Worm (Caenorhabditis elegans) whole organism, young adult: Measurements from ENCODE around the gene tmem-17.

ENCODE experiments used
- B0035.1 ChIP-seq: sonication (generic microtip); optimal IDR thresholded peaks from 2 replicates; lab custom pipeline; 2016; ENCODE audit warnings: missing genetic modification characterization, mild to moderate bottlenecking, missing compliant biosample characterization, missing genotype, missing genetic modification reagents
- F22D6.2 ChIP-seq: sonication (generic microtip); optimal IDR thresholded peaks from 2 replicates; lab custom pipeline; 2016; ENCODE audit warnings: mild to moderate bottlenecking, missing genetic modification characterization, missing compliant biosample characterization
- F23B12.7 ChIP-seq: sonication (generic microtip); optimal IDR thresholded peaks from 2 replicates; lab custom pipeline; 2017; ENCODE audit warnings: missing genetic modification characterization, mild to moderate bottlenecking, missing compliant biosample characterization, antibody characterized with exemption, moderate library complexity; ENCODE audit not compliant: insufficient read depth
- F39B2.1 ChIP-seq: fragments of 200-800 bp; sonication (Bioruptor generic); IDR thresholded peaks from 2 replicates; pipeline ENCODE4 v1.3.6; 2022; ENCODE audit warnings: missing genetic modification reagents, missing genetic modification characterization, missing compliant biosample characterization
- F49E8.2 ChIP-seq: sonication (generic microtip); optimal IDR thresholded peaks from 3 replicates; lab custom pipeline; 2017; ENCODE audit warnings: missing genetic modification characterization, mild to moderate bottlenecking, missing compliant biosample characterization, antibody characterized with exemption, moderate library complexity; ENCODE audit not compliant: insufficient read depth
- Y67H2A.10 ChIP-seq: fragments of 200-800 bp; sonication (Bioruptor generic); conservative IDR thresholded peaks from 2 replicates; pipeline ENCODE4 v1.3.6; 2022; ENCODE audit warnings: missing genetic modification reagents, missing genetic modification characterization, missing compliant biosample characterization
- Y79H2A.3 ChIP-seq: fragments of 200-800 bp; sonication (Bioruptor generic); conservative IDR thresholded peaks from 2 replicates; pipeline ENCODE4 v1.3.6; 2022; ENCODE audit warnings: missing genetic modification reagents, missing genetic modification characterization, missing compliant biosample characterization
- ama-1 ChIP-seq, 3 experiments: fragments of 150-350 bp in 1 of 3; sonication (generic microtip) in 2 of 3; optimal IDR thresholded peaks; 2 replicates each; lab custom pipeline; 2014 to 2018; ENCODE audit warnings: missing biosample characterization in 2 of 3, missing genetic modification characterization in 2 of 3, missing genetic modification reagents in 2 of 3
- attf-3 ChIP-seq: fragments of 200-800 bp; sonication (Bioruptor generic); conservative IDR thresholded peaks from 2 replicates; pipeline ENCODE4 v1.3.6; 2022; ENCODE audit warnings: missing genetic modification reagents, missing genetic modification characterization, missing compliant biosample characterization
- ceh-40 ChIP-seq: fragments of 200-800 bp; sonication (Bioruptor generic); IDR thresholded peaks from 2 replicates; pipeline ENCODE4 v1.3.6; 2022; ENCODE audit warnings: missing genetic modification characterization, missing compliant biosample characterization
- ceh-58 ChIP-seq: fragments of 200-800 bp; sonication (Bioruptor generic); IDR thresholded peaks from 2 replicates; pipeline ENCODE4 v1.3.6; 2022; ENCODE audit warnings: missing genetic modification characterization, missing compliant biosample characterization
- chd-7 ChIP-seq: sonication (generic microtip); optimal IDR thresholded peaks from 2 replicates; lab custom pipeline; 2016; ENCODE audit warnings: mild to moderate bottlenecking, missing genetic modification characterization, moderate library complexity, missing compliant biosample characterization
- dox-1 ChIP-seq: fragments of 200-800 bp; sonication (Bioruptor generic); IDR thresholded peaks from 2 replicates; pipeline ENCODE4 v1.3.6; 2022; ENCODE audit warnings: missing genetic modification reagents, missing genetic modification characterization, missing compliant biosample characterization
- gei-17 ChIP-seq: fragments of 200-800 bp; sonication (Bioruptor generic); optimal IDR thresholded peaks from 2 replicates; lab custom pipeline; 2018; ENCODE audit warnings: mild to moderate bottlenecking, missing genetic modification characterization, missing compliant biosample characterization
- him-1 ChIP-seq: sonication (generic microtip); optimal IDR thresholded peaks from 2 replicates; lab custom pipeline; 2016; ENCODE audit warnings: missing genotype, missing genetic modification reagents, missing genetic modification characterization, missing compliant biosample characterization
- lin-26 ChIP-seq: fragments of 200-800 bp; sonication (Bioruptor generic); IDR thresholded peaks from 2 replicates; pipeline ENCODE4 v1.3.6; 2022; ENCODE audit warnings: missing genetic modification reagents, missing genetic modification characterization, missing compliant biosample characterization
- lin-35 ChIP-seq, 3 experiments: fragments of 150-350 bp in 2 of 3; sonication (generic microtip) in 1 of 3; optimal IDR thresholded peaks; 2 replicates each; lab custom pipeline; 2014 to 2018; ENCODE audit warnings: missing biosample characterization in 3 of 3, missing genetic modification characterization in 3 of 3, missing genetic modification reagents in 3 of 3
- lin-54 ChIP-seq: fragments of 200-800 bp; sonication (Bioruptor generic); optimal IDR thresholded peaks from 2 replicates; lab custom pipeline; 2018; ENCODE audit warnings: mild to moderate bottlenecking, missing genetic modification characterization, missing compliant biosample characterization
- lsl-1 ChIP-seq: fragments of 200-800 bp; sonication (Bioruptor generic); optimal IDR thresholded peaks from 2 replicates; lab custom pipeline; 2018; ENCODE audit warnings: mild to moderate bottlenecking, missing genetic modification characterization, moderate library complexity, missing compliant biosample characterization
- lsy-27 ChIP-seq: sonication (generic microtip); optimal IDR thresholded peaks from 2 replicates; lab custom pipeline; 2017; ENCODE audit warnings: missing genetic modification characterization, mild to moderate bottlenecking, missing compliant biosample characterization, antibody characterized with exemption, missing genotype, borderline replicate concordance; ENCODE audit not compliant: insufficient read depth
- madf-10 ChIP-seq: sonication (generic microtip); optimal IDR thresholded peaks from 2 replicates; lab custom pipeline; 2016; ENCODE audit warnings: mild to moderate bottlenecking, missing genetic modification characterization, missing compliant biosample characterization
- madf-6 ChIP-seq: fragments of 200-800 bp; sonication (Bioruptor generic); IDR thresholded peaks from 2 replicates; pipeline ENCODE4 v1.3.6; 2022; ENCODE audit warnings: missing genetic modification reagents, missing genetic modification characterization, missing compliant biosample characterization
- mcd-1 ChIP-seq: fragments of 200-800 bp; sonication (Bioruptor generic); IDR thresholded peaks from 2 replicates; pipeline ENCODE4 v1.3.6; 2022; ENCODE audit warnings: missing genetic modification reagents, missing genetic modification characterization, missing compliant biosample characterization
- mel-28 ChIP-seq: sonication (generic microtip); optimal IDR thresholded peaks from 2 replicates; lab custom pipeline; 2016; ENCODE audit warnings: borderline replicate concordance, mild to moderate bottlenecking, missing genetic modification characterization, missing compliant biosample characterization
- mes-4 ChIP-seq: sonication (generic microtip); optimal IDR thresholded peaks from 2 replicates; lab custom pipeline; 2016; ENCODE audit warnings: missing genotype, missing genetic modification characterization, missing compliant biosample characterization
- nfya-1 ChIP-seq: sonication (generic microtip); optimal IDR thresholded peaks from 2 replicates; lab custom pipeline; 2017; ENCODE audit warnings: antibody characterized with exemption, missing compliant biosample characterization, missing genetic modification characterization, borderline replicate concordance; ENCODE audit not compliant: insufficient read depth
- nfya-2 ChIP-seq: fragments of 200-800 bp; sonication (Bioruptor generic); IDR thresholded peaks from 2 replicates; pipeline ENCODE4 v1.3.6; 2022; ENCODE audit warnings: missing genetic modification reagents, missing genetic modification characterization, missing compliant biosample characterization
- nfyb-1 ChIP-seq: fragments of 200-800 bp; sonication (Bioruptor generic); IDR thresholded peaks from 2 replicates; pipeline ENCODE4 v1.3.6; 2022; ENCODE audit warnings: missing genetic modification reagents, missing genetic modification characterization, missing compliant biosample characterization
- nhr-120 ChIP-seq: fragments of 200-800 bp; sonication (Bioruptor generic); IDR thresholded peaks from 2 replicates; pipeline ENCODE4 v1.3.6; 2022; ENCODE audit warnings: missing genetic modification characterization, missing compliant biosample characterization
- nhr-90 ChIP-seq: sonication (generic microtip); optimal IDR thresholded peaks from 2 replicates; lab custom pipeline; 2016; ENCODE audit warnings: missing genotype, mild to moderate bottlenecking, missing genetic modification characterization, missing compliant biosample characterization
- rcor-1 ChIP-seq: fragments of 200-800 bp; sonication (Bioruptor generic); IDR thresholded peaks from 2 replicates; pipeline ENCODE4 v1.3.6; 2022; ENCODE audit warnings: missing genetic modification reagents, missing genetic modification characterization, missing compliant biosample characterization
- repo-1 ChIP-seq: sonication (generic microtip); optimal IDR thresholded peaks from 2 replicates; lab custom pipeline; 2017; ENCODE audit warnings: mild to moderate bottlenecking, missing genetic modification characterization, missing compliant biosample characterization
- snpc-3.4 ChIP-seq: sonication (generic microtip); optimal IDR thresholded peaks from 2 replicates; lab custom pipeline; 2017; ENCODE audit warnings: missing genetic modification characterization, mild to moderate bottlenecking, missing compliant biosample characterization, antibody characterized with exemption, moderate library complexity, missing genotype, missing genetic modification reagents
- snpc-4 ChIP-seq, 5 experiments: fragments of 150-350 bp in 1 of 5; sonication (generic microtip) in 4 of 5; optimal IDR thresholded peaks; 2 replicates each; lab custom pipeline; 2014 to 2018; ENCODE audit warnings: missing genetic modification characterization in 5 of 5, missing biosample characterization in 3 of 5, antibody characterized with exemption in 2 of 5, mild to moderate bottlenecking in 2 of 5, missing compliant biosample characterization in 2 of 5, missing genotype in 2 of 5, moderate library complexity in 2 of 5, missing genetic modification reagents in 1 of 5
- sptf-2 ChIP-seq: fragments of 200-800 bp; sonication (Bioruptor generic); optimal IDR thresholded peaks from 2 replicates; lab custom pipeline; 2018; ENCODE audit warnings: mild to moderate bottlenecking, missing genetic modification characterization, missing compliant biosample characterization
- tbx-9 ChIP-seq: sonication (generic microtip); optimal IDR thresholded peaks from 2 replicates; lab custom pipeline; 2016; ENCODE audit warnings: borderline replicate concordance, missing genetic modification characterization, inconsistent platforms, missing compliant biosample characterization
- unc-130 ChIP-seq: sonication (generic microtip); optimal IDR thresholded peaks from 2 replicates; lab custom pipeline; 2016; ENCODE audit warnings: missing genetic modification reagents, missing genetic modification characterization, missing compliant biosample characterization
- unc-62 ChIP-seq: fragments of 150-350 bp; optimal IDR thresholded peaks from 2 replicates; lab custom pipeline; 2014; ENCODE audit warnings: missing biosample characterization, missing genetic modification reagents, missing genetic modification characterization
- zfh-2 ChIP-seq: fragments of 200-800 bp; sonication (Bioruptor generic); conservative IDR thresholded peaks from 2 replicates; pipeline ENCODE4 v1.3.6; 2022; ENCODE audit warnings: missing genetic modification reagents, missing genetic modification characterization, missing compliant biosample characterization
- ztf-18 ChIP-seq: sonication (generic microtip); optimal IDR thresholded peaks from 2 replicates; lab custom pipeline; 2016; ENCODE audit warnings: missing genotype, mild to moderate bottlenecking, missing genetic modification characterization, missing compliant biosample characterization
- ztf-22 ChIP-seq: fragments of 200-800 bp; sonication (Bioruptor generic); optimal IDR thresholded peaks from 2 replicates; lab custom pipeline; 2018; ENCODE audit warnings: mild to moderate bottlenecking, missing genetic modification characterization, moderate library complexity, missing compliant biosample characterization
- ztf-25 ChIP-seq: fragments of 200-800 bp; sonication (Bioruptor generic); IDR thresholded peaks from 2 replicates; pipeline ENCODE4 v1.3.6; 2022; ENCODE audit warnings: missing genetic modification reagents, missing genetic modification characterization, missing compliant biosample characterization
- ztf-28 ChIP-seq: fragments of 200-800 bp; sonication (Bioruptor generic); IDR thresholded peaks from 2 replicates; pipeline ENCODE4 v1.3.6; 2022; ENCODE audit warnings: missing genetic modification reagents, missing genetic modification characterization, missing compliant biosample characterization
- ztf-3 ChIP-seq: fragments of 200-800 bp; sonication (Bioruptor generic); optimal IDR thresholded peaks from 2 replicates; lab custom pipeline; 2018; ENCODE audit warnings: mild to moderate bottlenecking, missing genetic modification characterization, missing compliant biosample characterization

The tmem-17 gene

ce11 chrIII:7069981-7070380 is at the start of gene tmem-17:
tmem-17 (plus strand) TSS chrIII:7070281.
- no peak for TF ChIP-seq tbx-9 (tag; lab: Kevin White, UChicago)
- no peak for TF ChIP-seq madf-6 (GFP tag; lab: Robert Waterston, UW)
- TF ChIP-seq F49E8.2 (tag; lab: Kevin White, UChicago) = no peak
- no peak for TF ChIP-seq Y79H2A.3 (GFP tag; lab: Robert Waterston, UW)
- TF ChIP-seq ztf-3 = no peak
- TF ChIP-seq ztf-18 (tag; lab: Kevin White, UChicago) = no peak
- TF ChIP-seq madf-10 (tag; lab: Kevin White, UChicago) = no peak
- TF ChIP-seq nhr-90 (tag; lab: Kevin White, UChicago) = no peak
- no peak for TF ChIP-seq lin-26 (GFP tag; lab: Robert Waterston, UW)
- TF ChIP-seq F22D6.2 = no peak
- TF ChIP-seq rcor-1 = no peak
- no peak for TF ChIP-seq unc-62 (GFP tag; lab: Kevin White, UChicago)
- no peak for TF ChIP-seq F39B2.1
- TF ChIP-seq ztf-28 (GFP tag; lab: Robert Waterston, UW) = no peak
- TF ChIP-seq gei-17 (GFP tag; lab: Kevin White, UChicago) = no peak
- TF ChIP-seq mes-4 (tag; lab: Kevin White, UChicago) = no peak
- no peak for TF ChIP-seq repo-1 (tag; lab: Kevin White, UChicago)
- TF ChIP-seq mel-28 = no peak

ce11 chrIII:7020500-7020899 is 49.6 kb upstream of the tmem-17 start, which contains the start of gene col-8:
col-8 (minus strand) TSS chrIII:7020600.
- TF ChIP-seq snpc-4 (GFP tag; optimal IDR thresholded peaks at IDR 0.05; lab: Kevin White, UChicago) = no peak
- no peak for TF ChIP-seq snpc-4 (tag; optimal IDR thresholded peaks at IDR 0.05; lab: Kevin White, UChicago)
- TF ChIP-seq repo-1 (tag; lab: Kevin White, UChicago) = no peak
- no peak for TF ChIP-seq lin-35 (GFP tag; optimal IDR thresholded peaks at IDR 0.05; lab: Kevin White, UChicago)
- no peak for TF ChIP-seq B0035.1 (tag; lab: Kevin White, UChicago)
- TF ChIP-seq nfya-2 (GFP tag; lab: Robert Waterston, UW) = no peak
- TF ChIP-seq zfh-2 (GFP tag; lab: Robert Waterston, UW) = no peak
- TF ChIP-seq chd-7 = no peak
- no peak for TF ChIP-seq F23B12.7 (tag; lab: Kevin White, UChicago)
- no peak for TF ChIP-seq rcor-1
- TF ChIP-seq mel-28 = no peak
- no peak for TF ChIP-seq ztf-3
- no peak for TF ChIP-seq lsy-27 (tag; lab: Kevin White, UChicago)
- TF ChIP-seq ztf-22 (GFP tag; lab: Kevin White, UChicago) = no peak
- TF ChIP-seq, all 124 proteins: peak for 0

- TF ChIP-seq him-1 (peak; percentile 25), attf-3 (GFP tag; lab: Robert Waterston, UW) (peak; percentile 97), ama-1 (optimal IDR thresholded peaks at IDR 0.05; lab: Kevin White, UChicago) (no peak), ama-1 (GFP tag; optimal IDR thresholded peaks at IDR 0.05; lab: Kevin White, UChicago) (no peak), F23B12.7 (tag; lab: Kevin White, UChicago) (peak; percentile 19), lin-54 (no peak), lsl-1 (peak; percentile 12), Y67H2A.10 (no peak), sptf-2 (GFP tag; lab: Kevin White, UChicago) (no peak), gei-17 (GFP tag; lab: Kevin White, UChicago) (no peak), snpc-3.4 (tag; lab: Kevin White, UChicago) (peak; percentile 20), nfya-1 (tag; lab: Kevin White, UChicago) (no peak), nfyb-1 (GFP tag; lab: Robert Waterston, UW) (no peak), ceh-58 (GFP tag; lab: Robert Waterston, UW) (no peak), dox-1 (no peak), unc-130 (no peak), ztf-25 (GFP tag; lab: Robert Waterston, UW) (no peak), ceh-40 (no peak), nhr-120 (GFP tag; lab: Robert Waterston, UW) (no peak), mcd-1 (GFP tag; lab: Robert Waterston, UW) (0 out of 2 replicates have a peak, but pooled peaks have one; percentile 26)
Observed at ce11 chrIII:7021156-7021637, 48.9 kb upstream of the tmem-17 start, which contains the start of gene rfl-1. rfl-1 (plus strand) TSS chrIII:7021206.
